Fruit fly (Drosophila melanogaster): ENCODE results near the gene CG42831.

DNA sequence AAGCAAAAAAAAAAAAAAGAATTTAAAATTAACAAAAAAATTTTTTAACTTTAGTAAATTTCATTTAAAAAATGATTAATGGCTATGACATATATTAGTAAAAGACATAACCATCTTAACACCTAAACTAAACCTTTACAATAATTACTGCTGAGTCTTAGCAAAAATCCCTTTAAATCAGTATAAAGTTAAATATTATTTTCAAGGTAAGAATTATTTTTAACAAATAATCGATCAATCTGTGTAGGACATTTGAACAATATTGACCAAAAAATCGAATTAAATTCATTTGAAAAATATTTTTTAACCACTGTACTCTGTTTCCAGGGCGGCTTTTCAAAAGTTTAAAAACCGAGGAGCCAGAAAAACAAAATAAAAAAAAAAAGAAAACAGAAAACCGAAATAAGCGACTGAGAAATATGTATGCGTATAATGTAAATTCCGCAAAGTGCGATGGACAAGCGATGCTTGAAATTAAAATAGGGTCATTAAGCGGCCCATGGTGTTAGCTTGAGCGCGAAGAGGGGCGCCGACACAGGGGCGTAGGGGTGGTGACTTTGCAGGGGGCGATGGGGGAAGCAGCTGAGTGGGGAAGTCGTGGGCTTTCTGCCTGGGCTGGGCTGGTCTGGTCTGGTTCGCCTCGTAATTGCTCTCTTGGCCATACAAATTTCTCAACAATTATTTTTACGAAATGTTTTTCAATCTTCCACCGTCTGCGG is 28.5 kb upstream of the CG42831 start:
- TF ChIP-seq CG5204 (GFP tag; optimal IDR thresholded peaks at IDR 0.05) (no peak), CG7101 (tag; optimal IDR thresholded peaks at IDR 0.05) (no peak), CG1620 (GFP tag; optimal IDR thresholded peaks at IDR 0.05) (no peak), bab1 (GFP tag; optimal IDR thresholded peaks at IDR 0.05) (no peak), CG11617 (GFP tag; optimal IDR thresholded peaks at IDR 0.05) (no peak), Clk (GFP tag; optimal IDR thresholded peaks at IDR 0.05) (no peak)

Measured in whole organism, adult.